Comparison of ENCODE assay signal across 2 worm cellular contexts in the genomic region with DNA sequence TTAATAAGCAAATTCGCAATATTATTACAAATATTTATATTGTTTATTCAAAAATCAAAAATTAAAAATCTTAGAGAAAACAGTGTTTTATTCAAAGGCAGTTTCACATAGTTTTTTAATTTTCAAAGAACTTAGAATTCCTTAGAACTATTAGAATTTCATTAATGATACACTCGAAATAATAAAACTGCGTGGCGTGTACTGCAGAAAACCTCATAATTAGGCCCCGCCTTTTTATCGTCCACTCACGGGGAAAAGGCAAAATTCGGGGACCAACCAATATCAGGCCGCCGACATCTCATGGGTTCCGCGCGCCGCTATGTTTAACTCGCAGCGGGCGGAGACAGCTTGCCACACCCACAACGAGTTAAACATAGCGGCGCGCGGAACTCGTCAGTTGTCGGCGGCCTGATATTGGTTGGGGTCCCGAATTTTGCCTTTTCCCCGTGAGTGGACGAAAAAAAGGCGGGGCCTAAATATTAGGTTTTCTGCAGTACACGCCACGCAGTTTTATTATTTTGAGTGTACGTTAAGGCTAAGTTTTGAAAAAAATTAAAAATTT.
TF ChIP-seq lines count a peak whose summit lies in the region.
"Not testable (repeated sequence)": the region's sequence is repeated elsewhere in the genome, so short reads cannot be mapped to it uniquely, and the experiment has no call there.

No protein-coding gene starts in this region.

TF ChIP-seq in whole organism, L4 larva, 104 proteins besides CTCF, POLR2A, EP300 and RAD21:
- TF ChIP-seq snpc-1.2 (GFP tag; IDR thresholded peaks at IDR 0.05; lab: Robert Waterston, UW), result peak; percentile 74

TF ChIP-seq in whole organism, young adult, 124 proteins besides CTCF, POLR2A, EP300 and RAD21:
- TF ChIP-seq attf-6 (GFP tag; IDR thresholded peaks at IDR 0.05; lab: Robert Waterston, UW) (0 out of 2 replicates have a peak, but pooled peaks have one; percentile 68), snpc-4 (tag; optimal IDR thresholded peaks at IDR 0.05; lab: Kevin White, UChicago) (peak in 3 of 4 experiments; percentile 28 to 92 (median 72))
- not testable (repeated sequence) for TF ChIP-seq snpc-4 (GFP tag; optimal IDR thresholded peaks at IDR 0.05; lab: Kevin White, UChicago)
